Worm (Caenorhabditis elegans) whole organism, late embryonic: ENCODE measurements around the gene moa-1.

Experiments used
- C38D4.7 ChIP-seq: fragments of 200-800 bp; sonication (Bioruptor generic); optimal IDR thresholded peaks from 2 replicates; lab custom pipeline; 2018; ENCODE audit warnings: mild to moderate bottlenecking, missing genetic modification characterization, moderate library complexity, missing compliant biosample characterization
- K02D7.2 ChIP-seq: sonication (generic microtip); optimal IDR thresholded peaks from 2 replicates; lab custom pipeline; 2017; ENCODE audit warnings: mild to moderate bottlenecking, missing genetic modification characterization, missing compliant biosample characterization
- ama-1 ChIP-seq: fragments of 150-350 bp; optimal IDR thresholded peaks from 2 replicates; lab custom pipeline; 2014
- ceh-18 ChIP-seq: sonication (generic microtip); optimal IDR thresholded peaks from 2 replicates; lab custom pipeline; 2016; ENCODE audit warnings: missing genetic modification characterization, missing compliant biosample characterization
- ceh-19 ChIP-seq: fragments of 200-800 bp; sonication (Bioruptor generic); optimal IDR thresholded peaks from 2 replicates; lab custom pipeline; 2018; ENCODE audit warnings: mild to moderate bottlenecking, missing genetic modification characterization, missing compliant biosample characterization
- ceh-31 ChIP-seq: sonication (generic microtip); optimal IDR thresholded peaks from 2 replicates; lab custom pipeline; 2016; ENCODE audit warnings: missing genetic modification characterization, missing compliant biosample characterization
- ceh-34 ChIP-seq: sonication (generic microtip); optimal IDR thresholded peaks from 2 replicates; lab custom pipeline; 2016; ENCODE audit warnings: mild to moderate bottlenecking, missing genetic modification characterization, missing compliant biosample characterization
- ceh-45 ChIP-seq: fragments of 200-800 bp; sonication (Bioruptor generic); IDR thresholded peaks from 2 replicates; pipeline ENCODE4 v1.3.6; 2022; ENCODE audit warnings: missing genetic modification reagents, missing genetic modification characterization, missing compliant biosample characterization
- ceh-6 ChIP-seq: fragments of 200-800 bp; sonication (Bioruptor generic); optimal IDR thresholded peaks from 2 replicates; lab custom pipeline; 2018; ENCODE audit warnings: mild to moderate bottlenecking, missing genetic modification characterization, missing compliant biosample characterization
- dmd-4 ChIP-seq: sonication (generic microtip); optimal IDR thresholded peaks from 2 replicates; lab custom pipeline; 2016; ENCODE audit warnings: borderline replicate concordance, missing genetic modification characterization, missing compliant biosample characterization
- dve-1 ChIP-seq: sonication (generic microtip); optimal IDR thresholded peaks from 2 replicates; lab custom pipeline; 2017; ENCODE audit warnings: antibody characterized with exemption, mild to moderate bottlenecking, missing genetic modification characterization, missing compliant biosample characterization
- eyg-1 ChIP-seq: sonication (generic microtip); optimal IDR thresholded peaks from 2 replicates; lab custom pipeline; 2016; ENCODE audit warnings: missing genotype, missing genetic modification characterization, missing compliant biosample characterization
- fkh-10 ChIP-seq: fragments of 150-350 bp; optimal IDR thresholded peaks from 2 replicates; lab custom pipeline; 2014; ENCODE audit warnings: missing biosample characterization, missing genetic modification reagents, missing genetic modification characterization
- fkh-6 ChIP-seq: sonication (generic microtip); optimal IDR thresholded peaks from 2 replicates; lab custom pipeline; 2016; ENCODE audit warnings: missing genetic modification characterization, missing compliant biosample characterization
- gmeb-2 ChIP-seq: sonication (generic microtip); optimal IDR thresholded peaks from 2 replicates; lab custom pipeline; 2016; ENCODE audit warnings: missing genetic modification characterization, inconsistent platforms, missing compliant biosample characterization
- hlh-30 ChIP-seq: sonication (generic microtip); optimal IDR thresholded peaks from 2 replicates; lab custom pipeline; 2017; ENCODE audit warnings: antibody characterized with exemption, missing genetic modification characterization, missing compliant biosample characterization; ENCODE audit not compliant: insufficient read depth
- hlh-6 ChIP-seq: sonication (generic microtip); optimal IDR thresholded peaks from 2 replicates; lab custom pipeline; 2016; ENCODE audit warnings: missing genotype, missing genetic modification characterization, missing compliant biosample characterization
- hlh-8 ChIP-seq: sonication (generic microtip); optimal IDR thresholded peaks from 2 replicates; lab custom pipeline; 2016; ENCODE audit warnings: missing genotype, missing genetic modification characterization, missing compliant biosample characterization
- lim-6 ChIP-seq: sonication (generic microtip); optimal IDR thresholded peaks from 2 replicates; lab custom pipeline; 2016; ENCODE audit warnings: missing genetic modification characterization, missing compliant biosample characterization
- npax-4 ChIP-seq: sonication (generic microtip); optimal IDR thresholded peaks from 2 replicates; lab custom pipeline; 2016; ENCODE audit warnings: missing genetic modification characterization, missing compliant biosample characterization
- pag-3 ChIP-seq: sonication (generic microtip); optimal IDR thresholded peaks from 2 replicates; lab custom pipeline; 2016; ENCODE audit warnings: missing compliant biosample characterization, missing genetic modification characterization, borderline replicate concordance
- ref-2 ChIP-seq: sonication (generic microtip); optimal IDR thresholded peaks from 2 replicates; lab custom pipeline; 2016; ENCODE audit warnings: missing genetic modification characterization, missing compliant biosample characterization
- sdc-2 ChIP-seq: sonication (generic microtip); optimal IDR thresholded peaks from 2 replicates; lab custom pipeline; 2016; ENCODE audit warnings: missing genotype, missing genetic modification characterization, missing compliant biosample characterization
- sox-2 ChIP-seq: fragments of 200-800 bp; sonication (Bioruptor generic); IDR thresholded peaks from 2 replicates; pipeline ENCODE4 v1.3.6; 2022; ENCODE audit warnings: missing genetic modification reagents, missing genetic modification characterization, missing compliant biosample characterization
- sox-4 ChIP-seq: sonication (generic microtip); optimal IDR thresholded peaks from 2 replicates; lab custom pipeline; 2017; ENCODE audit warnings: mild to moderate bottlenecking, missing genetic modification characterization, inconsistent platforms, missing compliant biosample characterization
- syd-9 ChIP-seq: sonication (generic microtip); optimal IDR thresholded peaks from 2 replicates; lab custom pipeline; 2016; ENCODE audit warnings: mild to moderate bottlenecking, missing genetic modification characterization, moderate library complexity, missing compliant biosample characterization
- tbx-2 ChIP-seq: sonication (generic microtip); optimal IDR thresholded peaks from 2 replicates; lab custom pipeline; 2016; ENCODE audit warnings: missing genetic modification characterization, missing compliant biosample characterization
- tbx-7 ChIP-seq: sonication (generic microtip); optimal IDR thresholded peaks from 2 replicates; lab custom pipeline; 2016; ENCODE audit warnings: missing genotype, missing genetic modification characterization, missing compliant biosample characterization
- ttx-3 ChIP-seq: sonication (generic microtip); optimal IDR thresholded peaks from 2 replicates; lab custom pipeline; 2016; ENCODE audit warnings: missing genetic modification reagents, missing genetic modification characterization, missing compliant biosample characterization
- unc-3 ChIP-seq, 2 experiments: fragments of 200-800 bp in 1 of 2; sonication (Bioruptor generic) in 1 of 2; sonication (generic microtip) in 1 of 2; conservative IDR thresholded peaks in 1 of 2; optimal IDR thresholded peaks in 1 of 2; 2 replicates each; pipeline versions ENCODE4 v1.3.6 to Lab custom; 2016 to 2022; ENCODE audit warnings: missing compliant biosample characterization in 2 of 2, missing genetic modification characterization in 2 of 2, missing genetic modification reagents in 1 of 2
- unc-42 ChIP-seq: sonication (generic microtip); optimal IDR thresholded peaks from 2 replicates; lab custom pipeline; 2016; ENCODE audit warnings: missing genotype, missing genetic modification characterization, missing compliant biosample characterization
- unc-55 ChIP-seq: sonication (generic microtip); optimal IDR thresholded peaks from 2 replicates; lab custom pipeline; 2017; ENCODE audit warnings: missing biosample characterization, missing genetic modification reagents, missing genetic modification characterization
- unc-86 ChIP-seq: sonication (generic microtip); optimal IDR thresholded peaks from 2 replicates; lab custom pipeline; 2016; ENCODE audit warnings: missing genetic modification characterization, missing compliant biosample characterization
- zip-5 ChIP-seq: sonication (generic microtip); optimal IDR thresholded peaks from 2 replicates; lab custom pipeline; 2016; ENCODE audit warnings: missing genetic modification characterization, missing compliant biosample characterization
- ztf-16 ChIP-seq: sonication (generic microtip); optimal IDR thresholded peaks from 2 replicates; lab custom pipeline; 2017; ENCODE audit warnings: missing genetic modification characterization, missing compliant biosample characterization

Gene moa-1

ce11 chrIII:1921136-1921680, 48.5 kb downstream of the moa-1 start (continued):
- TF ChIP-seq unc-3 (GFP tag; conservative IDR thresholded peaks at IDR 0.05; lab: Robert Waterston, UW) (0 out of 2 replicates have a peak, but pooled peaks have one; percentile 5), unc-3 (tag; optimal IDR thresholded peaks at IDR 0.05; lab: Kevin White, UChicago) (peak; percentile 85), tbx-7 (peak; percentile 19), ceh-19 (peak; percentile 56), fkh-10 (GFP tag; lab: Kevin White, UChicago) (no peak), pag-3 (tag; lab: Kevin White, UChicago) (no peak), unc-55 (GFP tag; lab: Kevin White, UChicago) (peak; percentile 88), gmeb-2 (tag; lab: Kevin White, UChicago) (no peak), hlh-8 (tag; lab: Kevin White, UChicago) (peak; percentile 70), K02D7.2 (tag; lab: Kevin White, UChicago) (no peak), ztf-16 (tag; lab: Kevin White, UChicago) (peak; percentile 7), syd-9 (tag; lab: Kevin White, UChicago) (peak; percentile 65), ttx-3 (peak; percentile 28), zip-5 (peak; percentile 13), sox-2 (GFP tag; lab: Robert Waterston, UW) (peak; percentile 8; the same call in 1 of the 2 replicates), sox-4 (tag; lab: Kevin White, UChicago) (no peak), dve-1 (tag; lab: Kevin White, UChicago) (peak; percentile 55), sdc-2 (tag; lab: Kevin White, UChicago) (peak; percentile 63), hlh-6 (tag; lab: Kevin White, UChicago) (no peak), ceh-34 (tag; lab: Kevin White, UChicago) (peak; percentile 93), unc-86 (tag; lab: Kevin White, UChicago) (peak; percentile 74), unc-42 (peak; percentile 100), fkh-6 (no peak), ceh-18 (tag; lab: Kevin White, UChicago) (peak; percentile 95), tbx-2 (tag; lab: Kevin White, UChicago) (peak; percentile 98), ceh-45 (GFP tag; lab: Robert Waterston, UW) (no peak), eyg-1 (tag; lab: Kevin White, UChicago) (peak; percentile 74), ref-2 (tag; lab: Kevin White, UChicago) (peak; percentile 97), ceh-31 (tag; lab: Kevin White, UChicago) (peak; percentile 98), dmd-4 (tag; lab: Kevin White, UChicago) (peak; percentile 12)

- TF ChIP-seq unc-55 (GFP tag; lab: Kevin White, UChicago) (no peak), ceh-6 (no peak), npax-4 (tag; lab: Kevin White, UChicago) (no peak), hlh-30 (tag; lab: Kevin White, UChicago) (no peak), C38D4.7 (no peak), lim-6 (tag; lab: Kevin White, UChicago) (no peak), ama-1 (no peak)
These were observed 51.3 kb downstream of the moa-1 start for ce11 chrIII:1918311-1918932.
